Worm (Caenorhabditis elegans) whole organism, L4 larva: ENCODE measurements around the gene Y50E8A.1.
A peak's percentile ranks its signal among the peaks of the same experiment; 100 is the strongest.

Experiments
- D1046.2 ChIP-seq: fragments of 200-800 bp; sonication (Bioruptor generic); IDR thresholded peaks from 2 replicates; pipeline ENCODE4 v1.3.6; 2022; ENCODE audit warnings: missing genetic modification characterization, missing compliant biosample characterization
- R02D3.7 ChIP-seq: fragments of 150-350 bp; sonication (generic microtip); optimal IDR thresholded peaks from 3 replicates; lab custom pipeline; 2014; ENCODE audit warnings: missing biosample characterization, missing genetic modification characterization
- Y105C5A.15 ChIP-seq: fragments of 200-800 bp; sonication (Bioruptor generic); IDR thresholded peaks from 2 replicates; pipeline ENCODE4 v1.3.6; 2022; ENCODE audit warnings: missing genetic modification characterization, missing compliant biosample characterization
- Y48G9A.11 ChIP-seq: fragments of 200-800 bp; sonication (Bioruptor generic); IDR thresholded peaks from 2 replicates; pipeline ENCODE4 v1.3.6; 2022; ENCODE audit warnings: missing genetic modification reagents, missing genetic modification characterization, missing compliant biosample characterization
- aha-1 ChIP-seq: fragments of 150-350 bp; peaks from one replicate; lab custom pipeline; 2014; ENCODE audit warnings: missing biosample characterization, missing genetic modification characterization
- arid-1 ChIP-seq: fragments of 200-800 bp; sonication (Bioruptor generic); conservative IDR thresholded peaks from 2 replicates; pipeline ENCODE4 v1.3.6; 2022; ENCODE audit warnings: missing genetic modification reagents, missing genetic modification characterization, missing compliant biosample characterization
- attf-4 ChIP-seq: sonication (generic microtip); optimal IDR thresholded peaks from 3 replicates; lab custom pipeline; 2017; ENCODE audit warnings: missing biosample characterization, missing genetic modification characterization
- ceh-62 ChIP-seq: sonication (generic microtip); optimal IDR thresholded peaks from 2 replicates; lab custom pipeline; 2017; ENCODE audit warnings: missing biosample characterization, missing genetic modification characterization
- daf-16 ChIP-seq, 3 experiments: sonication (generic microtip); optimal IDR thresholded peaks; 2 replicates each; lab custom pipeline; 2016 to 2017; ENCODE audit warnings: missing genetic modification characterization in 3 of 3, missing genetic modification reagents in 3 of 3, mild to moderate bottlenecking in 2 of 3, missing compliant biosample characterization in 2 of 3, missing biosample characterization in 1 of 3, moderate library complexity in 1 of 3
- daf-8 ChIP-seq: fragments of 200-800 bp; sonication (Bioruptor generic); IDR thresholded peaks from 2 replicates; pipeline ENCODE4 v1.3.6; 2022; ENCODE audit warnings: missing genetic modification characterization, missing compliant biosample characterization
- dmd-6 ChIP-seq: fragments of 200-800 bp; sonication (Bioruptor generic); IDR thresholded peaks from 2 replicates; pipeline ENCODE4 v1.3.6; 2022; ENCODE audit warnings: missing genetic modification reagents, missing genetic modification characterization, missing compliant biosample characterization
- dmd-8 ChIP-seq: fragments of 200-800 bp; sonication (Bioruptor generic); IDR thresholded peaks from 2 replicates; pipeline ENCODE4 v1.3.6; 2022; ENCODE audit warnings: missing genetic modification characterization, missing compliant biosample characterization
- dve-1 ChIP-seq: sonication (generic microtip); optimal IDR thresholded peaks from 2 replicates; lab custom pipeline; 2017; ENCODE audit warnings: antibody characterized with exemption, mild to moderate bottlenecking, missing genetic modification characterization, missing compliant biosample characterization; ENCODE audit not compliant: insufficient read depth
- egl-27 ChIP-seq: sonication (generic microtip); optimal IDR thresholded peaks from 3 replicates; lab custom pipeline; 2017; ENCODE audit warnings: missing biosample characterization, missing genetic modification reagents, missing genetic modification characterization
- fkh-10 ChIP-seq: fragments of 150-350 bp; optimal IDR thresholded peaks from 2 replicates; lab custom pipeline; 2014; ENCODE audit warnings: missing biosample characterization, missing genetic modification reagents, missing genetic modification characterization
- fos-1 ChIP-seq: fragments of 150-350 bp; optimal IDR thresholded peaks from 2 replicates; lab custom pipeline; 2014; ENCODE audit warnings: missing biosample characterization, missing genetic modification characterization
- hif-1 ChIP-seq, 2 experiments: sonication (generic microtip); optimal IDR thresholded peaks; 2 replicates each; lab custom pipeline; 2016 to 2017; ENCODE audit warnings: missing compliant biosample characterization in 2 of 2, missing genetic modification characterization in 2 of 2, missing genetic modification reagents in 2 of 2, missing genotype in 2 of 2, mild to moderate bottlenecking in 1 of 2
- hlh-11 ChIP-seq: fragments of 200-800 bp; sonication (Bioruptor generic); optimal IDR thresholded peaks from 2 replicates; lab custom pipeline; 2018; ENCODE audit warnings: mild to moderate bottlenecking, missing genetic modification characterization, missing compliant biosample characterization
- lin-1 ChIP-seq: fragments of 200-800 bp; sonication (Bioruptor generic); IDR thresholded peaks from 2 replicates; pipeline ENCODE4 v1.3.6; 2022; ENCODE audit warnings: missing genetic modification reagents, missing genetic modification characterization, missing compliant biosample characterization
- lin-29 ChIP-seq: fragments of 200-800 bp; sonication (Bioruptor generic); IDR thresholded peaks from 2 replicates; pipeline ENCODE4 v1.3.6; 2022; ENCODE audit warnings: missing genetic modification reagents, missing genetic modification characterization, missing compliant biosample characterization
- lin-38 ChIP-seq: fragments of 200-800 bp; sonication (Bioruptor generic); IDR thresholded peaks from 2 replicates; pipeline ENCODE4 v1.3.6; 2022; ENCODE audit warnings: missing genetic modification reagents, missing genetic modification characterization, missing compliant biosample characterization
- lir-3 ChIP-seq: sonication (generic microtip); optimal IDR thresholded peaks from 2 replicates; lab custom pipeline; 2016; ENCODE audit warnings: mild to moderate bottlenecking, missing genetic modification characterization, missing compliant biosample characterization
- lsy-2 ChIP-seq, 2 experiments: fragments of 150-350 bp in 1 of 2; sonication (generic microtip) in 1 of 2; optimal IDR thresholded peaks; 2 replicates each; lab custom pipeline; 2014 to 2017; ENCODE audit warnings: missing biosample characterization in 2 of 2, missing genetic modification characterization in 2 of 2
- mxl-2 ChIP-seq: fragments of 200-800 bp; sonication (Bioruptor generic); conservative IDR thresholded peaks from 2 replicates; pipeline ENCODE4 v1.3.6; 2022; ENCODE audit warnings: missing genetic modification reagents, missing genetic modification characterization, missing compliant biosample characterization
- mxl-3 ChIP-seq: fragments of 200-800 bp; sonication (Bioruptor generic); optimal IDR thresholded peaks from 2 replicates; lab custom pipeline; 2018; ENCODE audit warnings: mild to moderate bottlenecking, missing genetic modification characterization, missing compliant biosample characterization
- nhr-102 ChIP-seq: sonication (generic microtip); optimal IDR thresholded peaks from 2 replicates; lab custom pipeline; 2016; ENCODE audit warnings: mild to moderate bottlenecking, missing genetic modification characterization, moderate library complexity, missing compliant biosample characterization
- nhr-237 ChIP-seq: sonication (generic microtip); optimal IDR thresholded peaks from 2 replicates; lab custom pipeline; 2017; ENCODE audit warnings: missing biosample characterization, missing genetic modification characterization
- nhr-25 ChIP-seq: sonication (generic microtip); optimal IDR thresholded peaks from 2 replicates; lab custom pipeline; 2017; ENCODE audit warnings: missing genetic modification characterization, mild to moderate bottlenecking, missing compliant biosample characterization, antibody characterized with exemption, moderate library complexity, borderline replicate concordance; ENCODE audit not compliant: insufficient read depth
- nhr-48 ChIP-seq: sonication (generic microtip); optimal IDR thresholded peaks from 2 replicates; lab custom pipeline; 2016; ENCODE audit warnings: mild to moderate bottlenecking, missing genetic modification characterization, missing compliant biosample characterization
- pha-4 ChIP-seq, 2 experiments: fragments of 150-350 bp in 1 of 2; fragments of 200-800 bp in 1 of 2; sonication (Bioruptor generic) in 1 of 2; IDR thresholded peaks in 1 of 2; optimal IDR thresholded peaks in 1 of 2; 2 replicates each; pipeline versions ENCODE4 v1.3.6 to Lab custom; 2014 to 2022; ENCODE audit warnings: missing genetic modification characterization in 2 of 2, missing genetic modification reagents in 2 of 2, missing biosample characterization in 1 of 2, missing compliant biosample characterization in 1 of 2
- pqm-1 ChIP-seq: sonication (generic microtip); optimal IDR thresholded peaks from 2 replicates; lab custom pipeline; 2017; ENCODE audit warnings: missing biosample characterization, missing genetic modification characterization
- snpc-1.2 ChIP-seq: fragments of 200-800 bp; sonication (Bioruptor generic); IDR thresholded peaks from 2 replicates; pipeline ENCODE4 v1.3.6; 2022; ENCODE audit warnings: missing genetic modification reagents, missing genetic modification characterization, missing compliant biosample characterization
- snpc-4 ChIP-seq: fragments of 150-350 bp; optimal IDR thresholded peaks from 2 replicates; lab custom pipeline; 2014; ENCODE audit warnings: missing biosample characterization, missing genetic modification characterization
- spr-1 ChIP-seq: sonication (generic microtip); optimal IDR thresholded peaks from 2 replicates; lab custom pipeline; 2016; ENCODE audit warnings: mild to moderate bottlenecking, missing genetic modification characterization, missing compliant biosample characterization
- unc-62 ChIP-seq, 3 experiments: fragments of 150-350 bp in 1 of 3; sonication (generic microtip); optimal IDR thresholded peaks in 2 of 3; peaks in 1 of 3; 1 replicate in 1 of 3; 2 replicates in 2 of 3; lab custom pipeline; 2014 to 2017; ENCODE audit warnings: missing biosample characterization in 3 of 3, missing genetic modification characterization in 3 of 3, missing genetic modification reagents in 3 of 3, missing genotype in 1 of 3
- vab-7 ChIP-seq: fragments of 200-800 bp; sonication (Bioruptor generic); IDR thresholded peaks from 2 replicates; pipeline ENCODE4 v1.3.6; 2022; ENCODE audit warnings: missing genetic modification reagents, missing genetic modification characterization, missing compliant biosample characterization
- zfp-3 ChIP-seq: fragments of 200-800 bp; sonication (Bioruptor generic); conservative IDR thresholded peaks from 2 replicates; pipeline ENCODE4 v1.3.6; 2022; ENCODE audit warnings: missing genetic modification reagents, missing genetic modification characterization, missing compliant biosample characterization
- ztf-11 ChIP-seq: fragments of 150-350 bp; optimal IDR thresholded peaks from 2 replicates; lab custom pipeline; 2014; ENCODE audit warnings: missing biosample characterization, missing genetic modification characterization

Y50E8A.1 gene

DNA sequence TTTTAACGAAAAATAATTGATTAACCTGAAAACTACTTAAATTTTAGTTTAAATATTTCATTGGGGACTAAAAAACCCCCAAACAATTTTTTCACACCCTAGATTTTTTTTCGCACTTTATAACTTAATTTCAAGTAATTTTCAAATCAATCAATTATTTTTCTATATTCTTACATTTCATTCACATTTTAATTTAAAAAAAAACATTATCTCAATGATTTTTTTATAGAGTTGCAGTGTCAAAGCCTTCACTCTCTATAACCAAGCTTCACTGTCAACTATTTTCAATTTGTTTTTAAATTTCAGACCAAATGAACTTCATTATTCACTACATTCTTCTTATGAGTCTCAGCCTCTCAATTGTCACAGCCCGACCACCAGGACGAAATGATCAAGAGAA is at the start of gene Y50E8A.1:
TSS of gene Y50E8A.1 (plus strand) at position 301 of the 400 bp plus-strand sequence.
- TF ChIP-seq attf-4 (tag; lab: Kevin White, UChicago) (no peak), aha-1 (tag; lab: Kevin White, UChicago) (peak; percentile 72)

DNA sequence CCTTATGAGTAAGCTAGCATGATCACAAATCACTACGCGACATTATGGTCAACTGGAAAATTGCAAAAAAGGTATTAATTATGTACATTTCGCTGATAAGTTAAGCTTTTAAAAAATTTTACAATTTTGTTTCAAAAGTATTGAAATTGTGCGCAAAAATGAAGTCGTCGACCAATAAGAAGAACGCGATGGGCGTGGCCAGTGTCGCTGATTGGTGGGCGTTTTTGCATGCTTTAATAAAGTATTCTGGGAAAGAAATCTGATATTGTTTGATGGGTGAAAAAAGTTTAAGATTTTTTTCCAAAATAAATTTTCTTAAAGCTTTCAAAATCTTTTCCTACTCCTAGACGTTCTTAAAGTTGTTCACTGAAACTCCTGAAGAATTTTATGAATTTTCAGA is 48.4 kb upstream of the Y50E8A.1 start:
- TF ChIP-seq D1046.2 (GFP tag; lab: Robert Waterston, UW) (no peak), Y105C5A.15 (GFP tag; lab: Robert Waterston, UW) (no peak), daf-16 (GFP tag; optimal IDR thresholded peaks at IDR 0.05; lab: Kevin White, UChicago) (no peak), daf-16 (tag; optimal IDR thresholded peaks at IDR 0.05; lab: Kevin White, UChicago) (no peak), dve-1 (tag; lab: Kevin White, UChicago) (no peak), nhr-102 (tag; lab: Kevin White, UChicago) (no peak), ztf-11 (tag; lab: Kevin White, UChicago) (no peak)

DNA sequence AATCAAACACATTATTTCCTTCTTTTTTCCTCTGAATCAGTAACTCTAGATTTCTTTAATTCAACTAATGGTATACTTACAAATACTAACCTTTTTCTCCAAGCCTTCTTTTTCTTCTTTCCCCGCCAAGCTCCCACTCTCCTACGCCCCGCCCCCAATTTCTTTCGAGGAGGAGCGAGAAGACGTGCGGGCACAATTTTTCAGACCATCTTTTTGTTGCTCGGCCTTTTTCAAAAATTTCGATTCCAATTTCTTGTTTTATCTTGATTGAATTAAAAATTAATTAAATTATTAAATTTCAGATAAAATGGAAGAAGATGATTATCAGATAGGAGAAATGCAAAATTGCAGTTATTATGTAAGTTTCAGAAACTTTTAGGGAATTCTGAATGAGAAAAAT is 46.7 kb upstream of the Y50E8A.1 start, which contains the start of gene C47E8.3:
TSS of gene C47E8.3 (plus strand) at position 301 of the 400 bp plus-strand sequence.
- no peak for TF ChIP-seq nhr-48
- peak; percentile 22 for TF ChIP-seq aha-1 (tag; lab: Kevin White, UChicago)

DNA sequence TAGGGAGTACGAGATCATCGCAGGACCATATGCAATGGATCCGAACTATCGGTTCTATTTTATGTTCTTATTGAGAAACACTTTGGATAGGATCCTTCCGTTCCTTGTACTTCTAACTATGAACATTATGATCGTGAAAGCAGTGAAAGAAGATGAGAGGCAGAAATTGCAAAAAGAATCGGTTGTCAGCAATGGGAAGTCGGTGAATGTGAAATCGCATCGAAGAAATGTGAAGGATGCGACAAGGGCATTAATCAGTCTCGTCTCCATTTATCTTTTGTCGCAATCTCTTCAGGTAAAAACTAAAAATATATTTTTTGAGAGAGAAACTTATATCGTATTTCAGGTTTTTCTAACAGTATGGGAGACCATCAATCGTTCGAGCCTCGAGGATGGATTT is 43.8 kb upstream of the Y50E8A.1 start:
- TF ChIP-seq fos-1 (tag; lab: Kevin White, UChicago) (no peak), lin-29 (GFP tag; lab: Robert Waterston, UW) (no peak), lsy-2 (tag; optimal IDR thresholded peaks at IDR 0.05; lab: Kevin White, UChicago) (peak in 1 of 2 experiments; percentile 5), nhr-237 (no peak), dmd-6 (GFP tag; lab: Robert Waterston, UW) (no peak), nhr-25 (peak; percentile 8), aha-1 (tag; lab: Kevin White, UChicago) (peak; percentile 15), lir-3 (tag; lab: Kevin White, UChicago) (no peak), pha-4 (GFP tag; IDR thresholded peaks at IDR 0.05; lab: Robert Waterston, UW) (no peak), pha-4 (tag; optimal IDR thresholded peaks at IDR 0.05; lab: Kevin White, UChicago) (no peak), snpc-1.2 (GFP tag; lab: Robert Waterston, UW) (no peak), R02D3.7 (tag; lab: Kevin White, UChicago) (no peak), daf-8 (no peak), fkh-10 (GFP tag; lab: Kevin White, UChicago) (no peak), lin-1 (GFP tag; lab: Robert Waterston, UW) (no peak), lin-38 (GFP tag; lab: Robert Waterston, UW) (no peak), unc-62 (GFP tag; optimal IDR thresholded peaks at IDR 0.05 in 1 of 2; lab: Kevin White, UChicago) (peak in 1 of 2 experiments; percentile 55), unc-62 (tag; optimal IDR thresholded peaks at IDR 0.05; lab: Kevin White, UChicago) (no peak), spr-1 (tag; lab: Kevin White, UChicago) (no peak), D1046.2 (GFP tag; lab: Robert Waterston, UW) (no peak), nhr-102 (tag; lab: Kevin White, UChicago) (no peak), dmd-8 (no peak), pqm-1 (tag; lab: Kevin White, UChicago) (no peak)

DNA sequence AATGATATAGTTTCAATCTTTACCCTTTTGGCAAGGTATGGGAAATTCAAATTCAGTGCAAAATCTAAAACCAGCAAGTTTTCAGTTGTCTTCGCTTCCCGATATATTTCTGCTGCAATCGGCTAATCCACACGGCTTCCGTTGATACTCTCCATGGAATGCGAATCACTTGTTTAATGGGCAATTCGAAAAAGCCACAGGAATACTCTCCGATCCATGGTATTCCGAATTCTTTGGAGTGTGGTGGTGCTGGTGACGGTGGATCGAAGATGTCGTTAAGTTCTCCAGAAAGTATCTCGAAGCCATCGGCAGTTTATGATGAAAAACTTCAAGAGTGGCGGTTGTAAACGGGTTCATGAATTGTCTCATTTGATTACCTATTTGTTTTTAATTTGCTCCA is 43.4 kb upstream of the Y50E8A.1 start:
- TF ChIP-seq Y105C5A.15 (GFP tag; lab: Robert Waterston, UW) (0 out of 2 replicates have a peak, but pooled peaks have one; percentile 13), Y48G9A.11 (GFP tag; lab: Robert Waterston, UW) (0 out of 2 replicates have a peak, but pooled peaks have one; percentile 29), egl-27 (no peak), lin-29 (GFP tag; lab: Robert Waterston, UW) (no peak), zfp-3 (no peak), hif-1 (tag; optimal IDR thresholded peaks at IDR 0.05; lab: Kevin White, UChicago) (no peak), vab-7 (GFP tag; lab: Robert Waterston, UW) (no peak), hlh-11 (no peak), fos-1 (tag; lab: Kevin White, UChicago) (no peak), mxl-2 (GFP tag; lab: Robert Waterston, UW) (no peak), arid-1 (GFP tag; lab: Robert Waterston, UW) (no peak), mxl-3 (no peak), attf-4 (tag; lab: Kevin White, UChicago) (no peak), ceh-62 (tag; lab: Kevin White, UChicago) (no peak), snpc-4 (tag; lab: Kevin White, UChicago) (no peak)
